Worm (Caenorhabditis elegans): ENCODE data around the gene ZK1010.10.

ce11 chrIII:12987418-12987817 lies 14.8 kb upstream of the ZK1010.10 start, which contains the start of gene ZK1010.5:
- TF ChIP-seq egl-27 (tag; optimal IDR thresholded peaks at IDR 0.05) (no peak), snpc-4 (tag; optimal IDR thresholded peaks at IDR 0.05) (no peak), crh-2 (tag; optimal IDR thresholded peaks at IDR 0.05) (no peak), nhr-237 (tag; optimal IDR thresholded peaks at IDR 0.05) (no peak), ZK546.5 (tag; optimal IDR thresholded peaks at IDR 0.05) (no peak), ama-1 (optimal IDR thresholded peaks at IDR 0.05) (no peak)

All from whole organism, L2 larva.